Worm (Caenorhabditis elegans): Measurements from ENCODE around the gene ugt-67.

Gene ugt-67

ce11 chrV:4877587-4877986, 23.6 kb upstream of the ugt-67 start, which contains the start of gene T19H12.6:
T19H12.6 (minus strand) TSS chrV:4877687.
- TF ChIP-seq nhr-28 (tag; optimal IDR thresholded peaks at IDR 0.05) = no peak
- no peak for TF ChIP-seq fos-1 (tag; optimal IDR thresholded peaks at IDR 0.05)
- no peak for TF ChIP-seq F37D6.2 (tag; optimal IDR thresholded peaks at IDR 0.05)
- TF ChIP-seq egl-43 (GFP tag; IDR thresholded peaks at IDR 0.05) = no peak
- TF ChIP-seq ztf-7 (tag; optimal IDR thresholded peaks at IDR 0.05) = no peak
- TF ChIP-seq zfp-3 (GFP tag; conservative IDR thresholded peaks at IDR 0.05) = no peak
- TF ChIP-seq arid-1 (GFP tag; conservative IDR thresholded peaks at IDR 0.05) = no peak
- TF ChIP-seq ZK546.5 (tag; optimal IDR thresholded peaks at IDR 0.05) = no peak
- no peak for TF ChIP-seq daf-8 (GFP tag; IDR thresholded peaks at IDR 0.05)
- TF ChIP-seq zfp-2 (tag; optimal IDR thresholded peaks at IDR 0.05) = no peak
- TF ChIP-seq sdz-12 (GFP tag; optimal IDR thresholded peaks at IDR 0.05) = no peak
- TF ChIP-seq mes-2 (tag; optimal IDR thresholded peaks at IDR 0.05; ENCODE audit: poor library complexity, severe bottlenecking) = no peak
- no peak for TF ChIP-seq dve-1 (tag; optimal IDR thresholded peaks at IDR 0.05; ENCODE audit: insufficient read depth)
- TF ChIP-seq R02D3.7 (tag; optimal IDR thresholded peaks at IDR 0.05) = no peak
- no peak for TF ChIP-seq jun-1 (tag; optimal IDR thresholded peaks at IDR 0.05)
- TF ChIP-seq mdl-1 (tag; optimal IDR thresholded peaks at IDR 0.05) = no peak
- no peak for TF ChIP-seq spr-1 (tag; optimal IDR thresholded peaks at IDR 0.05)
- no peak for TF ChIP-seq zip-11 (GFP tag; IDR thresholded peaks at IDR 0.05)
- TF ChIP-seq lir-3 (tag; optimal IDR thresholded peaks at IDR 0.05) = no peak
- TF ChIP-seq ceh-20 (GFP tag; IDR thresholded peaks at IDR 0.05) = no peak

ce11 chrV:4879251-4879650, 21.9 kb upstream of the ugt-67 start, which contains the start of gene T19H12.15:
T19H12.15 (minus strand) TSS chrV:4879351.
- no peak for TF ChIP-seq arid-1 (GFP tag; conservative IDR thresholded peaks at IDR 0.05)
- no peak for TF ChIP-seq saeg-2 (GFP tag; IDR thresholded peaks at IDR 0.05)
- no peak for TF ChIP-seq nhr-77 (tag; optimal IDR thresholded peaks at IDR 0.05)
- TF ChIP-seq Y75B8A.6 (GFP tag; IDR thresholded peaks at IDR 0.05) = no peak
- no peak for TF ChIP-seq daf-12 (tag; optimal IDR thresholded peaks at IDR 0.05)
- TF ChIP-seq unc-130 (GFP tag; optimal IDR thresholded peaks at IDR 0.05) = no peak
- TF ChIP-seq mdt-29 (GFP tag; IDR thresholded peaks at IDR 0.05) = no peak
- no peak for TF ChIP-seq ceh-62 (tag; optimal IDR thresholded peaks at IDR 0.05)
- TF ChIP-seq set-16 (GFP tag; IDR thresholded peaks at IDR 0.05) = no peak
- no peak for TF ChIP-seq vab-7 (GFP tag; IDR thresholded peaks at IDR 0.05)
- TF ChIP-seq ceh-44 (GFP tag; IDR thresholded peaks at IDR 0.05) = no peak

ce11 chrV:4881377-4881776, 19.8 kb upstream of the ugt-67 start, which contains the start of gene str-32:
str-32 (minus strand) TSS chrV:4881477.
- no peak for TF ChIP-seq F44E2.7 (GFP tag; IDR thresholded peaks at IDR 0.05)
- no peak for TF ChIP-seq ceh-62 (tag; optimal IDR thresholded peaks at IDR 0.05)
- no peak for TF ChIP-seq D1046.2 (GFP tag; IDR thresholded peaks at IDR 0.05)
- no peak for TF ChIP-seq F26F4.8 (GFP tag; conservative IDR thresholded peaks at IDR 0.05)
- no peak for TF ChIP-seq mes-2 (tag; optimal IDR thresholded peaks at IDR 0.05; ENCODE audit: poor library complexity, severe bottlenecking)
- no peak for TF ChIP-seq set-16 (GFP tag; IDR thresholded peaks at IDR 0.05)
- TF ChIP-seq nhr-28 (tag; optimal IDR thresholded peaks at IDR 0.05) = no peak

ce11 chrV:4884490-4884889, 16.7 kb upstream of the ugt-67 start, which contains the start of gene T19H12.12:
T19H12.12 (plus strand) TSS chrV:4884790.
- TF ChIP-seq nhr-10 (tag; optimal IDR thresholded peaks at IDR 0.05) (no peak), F44E2.7 (GFP tag; IDR thresholded peaks at IDR 0.05) (no peak), ceh-28 (tag; optimal IDR thresholded peaks at IDR 0.05) (no peak), dmd-8 (GFP tag; IDR thresholded peaks at IDR 0.05) (no peak), spr-3 (GFP tag; optimal IDR thresholded peaks at IDR 0.05) (no peak), Y5F2A.4 (GFP tag; optimal IDR thresholded peaks at IDR 0.05) (no peak), pha-4 (GFP tag; IDR thresholded peaks at IDR 0.05) (no peak), pha-4 (tag; optimal IDR thresholded peaks at IDR 0.05) (no peak), F37D6.2 (tag; optimal IDR thresholded peaks at IDR 0.05) (no peak), duxl-1 (tag; optimal IDR thresholded peaks at IDR 0.05; ENCODE audit: poor library complexity) (no peak), ceh-82 (tag; optimal IDR thresholded peaks at IDR 0.05) (no peak), aha-1 (tag) (no peak), arid-1 (GFP tag; conservative IDR thresholded peaks at IDR 0.05) (no peak), zip-2 (tag; optimal IDR thresholded peaks at IDR 0.05) (no peak), tag-97 (GFP tag; IDR thresholded peaks at IDR 0.05) (no peak), F26F4.8 (GFP tag; conservative IDR thresholded peaks at IDR 0.05) (no peak), fos-1 (tag; optimal IDR thresholded peaks at IDR 0.05) (no peak), saeg-2 (GFP tag; IDR thresholded peaks at IDR 0.05) (no peak), ZK337.2 (GFP tag; IDR thresholded peaks at IDR 0.05) (no peak), unc-130 (GFP tag; optimal IDR thresholded peaks at IDR 0.05) (no peak), nhr-76 (tag; optimal IDR thresholded peaks at IDR 0.05) (no peak)
